Worm (Caenorhabditis elegans) whole organism, young adult: ENCODE results near the gene D2045.5.

Experiments used
- B0035.1 ChIP-seq: sonication (generic microtip); optimal IDR thresholded peaks from 2 replicates; lab custom pipeline; 2016; ENCODE audit warnings: missing genetic modification characterization, mild to moderate bottlenecking, missing compliant biosample characterization, missing genotype, missing genetic modification reagents
- F22D6.2 ChIP-seq: sonication (generic microtip); optimal IDR thresholded peaks from 2 replicates; lab custom pipeline; 2016; ENCODE audit warnings: mild to moderate bottlenecking, missing genetic modification characterization, missing compliant biosample characterization
- F23B12.7 ChIP-seq: sonication (generic microtip); optimal IDR thresholded peaks from 2 replicates; lab custom pipeline; 2017; ENCODE audit warnings: missing genetic modification characterization, mild to moderate bottlenecking, missing compliant biosample characterization, antibody characterized with exemption, moderate library complexity; ENCODE audit not compliant: insufficient read depth
- F39B2.1 ChIP-seq: fragments of 200-800 bp; sonication (Bioruptor generic); IDR thresholded peaks from 2 replicates; pipeline ENCODE4 v1.3.6; 2022; ENCODE audit warnings: missing genetic modification reagents, missing genetic modification characterization, missing compliant biosample characterization
- F49E8.2 ChIP-seq: sonication (generic microtip); optimal IDR thresholded peaks from 3 replicates; lab custom pipeline; 2017; ENCODE audit warnings: missing genetic modification characterization, mild to moderate bottlenecking, missing compliant biosample characterization, antibody characterized with exemption, moderate library complexity; ENCODE audit not compliant: insufficient read depth
- K11D2.4 ChIP-seq: fragments of 200-800 bp; sonication (Bioruptor generic); IDR thresholded peaks from 2 replicates; pipeline ENCODE4 v1.3.6; 2022; ENCODE audit warnings: missing genetic modification reagents, missing genetic modification characterization, missing compliant biosample characterization
- K12H6.12 ChIP-seq: fragments of 200-800 bp; sonication (Bioruptor generic); optimal IDR thresholded peaks from 2 replicates; lab custom pipeline; 2018; ENCODE audit warnings: mild to moderate bottlenecking, missing genetic modification characterization, missing compliant biosample characterization
- Y95B8A.8 ChIP-seq: fragments of 200-800 bp; sonication (Bioruptor generic); IDR thresholded peaks from 2 replicates; pipeline ENCODE4 v1.3.6; 2022; ENCODE audit warnings: missing genetic modification reagents, missing genetic modification characterization, missing compliant biosample characterization
- ama-1 ChIP-seq, 3 experiments: fragments of 150-350 bp in 1 of 3; sonication (generic microtip) in 2 of 3; optimal IDR thresholded peaks; 2 replicates each; lab custom pipeline; 2014 to 2018; ENCODE audit warnings: missing biosample characterization in 2 of 3, missing genetic modification characterization in 2 of 3, missing genetic modification reagents in 2 of 3
- atf-7 ChIP-seq: sonication (generic microtip); optimal IDR thresholded peaks from 2 replicates; lab custom pipeline; 2017; ENCODE audit warnings: mild to moderate bottlenecking, missing genetic modification characterization, missing compliant biosample characterization
- athp-1 ChIP-seq: sonication (generic microtip); optimal IDR thresholded peaks from 2 replicates; lab custom pipeline; 2017; ENCODE audit warnings: mild to moderate bottlenecking, missing genetic modification characterization, missing compliant biosample characterization
- attf-3 ChIP-seq: fragments of 200-800 bp; sonication (Bioruptor generic); conservative IDR thresholded peaks from 2 replicates; pipeline ENCODE4 v1.3.6; 2022; ENCODE audit warnings: missing genetic modification reagents, missing genetic modification characterization, missing compliant biosample characterization
- attf-6 ChIP-seq: fragments of 200-800 bp; sonication (Bioruptor generic); IDR thresholded peaks from 2 replicates; pipeline ENCODE4 v1.3.6; 2022; ENCODE audit warnings: missing genetic modification reagents, missing genetic modification characterization, missing compliant biosample characterization
- bed-1 ChIP-seq: fragments of 200-800 bp; sonication (Bioruptor generic); IDR thresholded peaks from 2 replicates; pipeline ENCODE4 v1.3.6; 2022; ENCODE audit warnings: missing genetic modification reagents, missing genetic modification characterization, missing compliant biosample characterization
- ccch-3 ChIP-seq: fragments of 200-800 bp; sonication (Bioruptor generic); optimal IDR thresholded peaks from 2 replicates; lab custom pipeline; 2018; ENCODE audit warnings: mild to moderate bottlenecking, missing genetic modification characterization, missing compliant biosample characterization
- ceh-40 ChIP-seq: fragments of 200-800 bp; sonication (Bioruptor generic); IDR thresholded peaks from 2 replicates; pipeline ENCODE4 v1.3.6; 2022; ENCODE audit warnings: missing genetic modification characterization, missing compliant biosample characterization
- dox-1 ChIP-seq: fragments of 200-800 bp; sonication (Bioruptor generic); IDR thresholded peaks from 2 replicates; pipeline ENCODE4 v1.3.6; 2022; ENCODE audit warnings: missing genetic modification reagents, missing genetic modification characterization, missing compliant biosample characterization
- ekl-4 ChIP-seq: fragments of 200-800 bp; sonication (Bioruptor generic); IDR thresholded peaks from 2 replicates; pipeline ENCODE4 v1.3.6; 2022; ENCODE audit warnings: missing genetic modification reagents, missing genetic modification characterization, missing compliant biosample characterization
- ets-4 ChIP-seq: fragments of 200-800 bp; sonication (Bioruptor generic); optimal IDR thresholded peaks from 2 replicates; lab custom pipeline; 2018; ENCODE audit warnings: mild to moderate bottlenecking, missing genetic modification characterization, missing compliant biosample characterization
- fkh-3 ChIP-seq: sonication (generic microtip); optimal IDR thresholded peaks from 2 replicates; lab custom pipeline; 2016; ENCODE audit warnings: mild to moderate bottlenecking, missing genetic modification characterization, missing compliant biosample characterization
- him-1 ChIP-seq: sonication (generic microtip); optimal IDR thresholded peaks from 2 replicates; lab custom pipeline; 2016; ENCODE audit warnings: missing genotype, missing genetic modification reagents, missing genetic modification characterization, missing compliant biosample characterization
- hlh-12 ChIP-seq: sonication (generic microtip); optimal IDR thresholded peaks from 2 replicates; lab custom pipeline; 2016; ENCODE audit warnings: missing genetic modification characterization, missing compliant biosample characterization
- hlh-26 ChIP-seq: fragments of 200-800 bp; sonication (Bioruptor generic); conservative IDR thresholded peaks from 2 replicates; pipeline ENCODE4 v1.3.6; 2022; ENCODE audit warnings: missing genetic modification reagents, missing genetic modification characterization, missing compliant biosample characterization
- hmg-20 ChIP-seq: fragments of 200-800 bp; sonication (Bioruptor generic); IDR thresholded peaks from 2 replicates; pipeline ENCODE4 v1.3.6; 2022; ENCODE audit warnings: missing genetic modification reagents, missing genetic modification characterization, missing compliant biosample characterization
- hrde-1 ChIP-seq: sonication (generic microtip); optimal IDR thresholded peaks from 2 replicates; lab custom pipeline; 2016; ENCODE audit warnings: missing genetic modification characterization, mild to moderate bottlenecking, missing compliant biosample characterization, moderate library complexity, missing genotype, missing genetic modification reagents, borderline replicate concordance
- hsf-1 ChIP-seq: fragments of 200-800 bp; sonication (Bioruptor generic); IDR thresholded peaks from 2 replicates; pipeline ENCODE4 v1.3.6; 2022; ENCODE audit warnings: missing genetic modification reagents, missing genetic modification characterization, missing compliant biosample characterization
- lag-1 ChIP-seq: fragments of 200-800 bp; sonication (Bioruptor generic); IDR thresholded peaks from 2 replicates; pipeline ENCODE4 v1.3.6; 2022; ENCODE audit warnings: missing genetic modification reagents, missing genetic modification characterization, missing compliant biosample characterization
- lin-40 ChIP-seq: sonication (generic microtip); optimal IDR thresholded peaks from 2 replicates; lab custom pipeline; 2016; ENCODE audit warnings: missing genetic modification characterization, mild to moderate bottlenecking, missing compliant biosample characterization, missing genotype, missing genetic modification reagents
- lin-54 ChIP-seq: fragments of 200-800 bp; sonication (Bioruptor generic); optimal IDR thresholded peaks from 2 replicates; lab custom pipeline; 2018; ENCODE audit warnings: mild to moderate bottlenecking, missing genetic modification characterization, missing compliant biosample characterization
- lir-1 ChIP-seq: fragments of 200-800 bp; sonication (Bioruptor generic); conservative IDR thresholded peaks from 2 replicates; pipeline ENCODE4 v1.3.6; 2022; ENCODE audit warnings: missing genetic modification reagents, missing genetic modification characterization, missing compliant biosample characterization
- lsy-27 ChIP-seq: sonication (generic microtip); optimal IDR thresholded peaks from 2 replicates; lab custom pipeline; 2017; ENCODE audit warnings: missing genetic modification characterization, mild to moderate bottlenecking, missing compliant biosample characterization, antibody characterized with exemption, missing genotype, borderline replicate concordance; ENCODE audit not compliant: insufficient read depth
- mcd-1 ChIP-seq: fragments of 200-800 bp; sonication (Bioruptor generic); IDR thresholded peaks from 2 replicates; pipeline ENCODE4 v1.3.6; 2022; ENCODE audit warnings: missing genetic modification reagents, missing genetic modification characterization, missing compliant biosample characterization
- pbrm-1 ChIP-seq: fragments of 200-800 bp; sonication (Bioruptor generic); IDR thresholded peaks from 2 replicates; pipeline ENCODE4 v1.3.6; 2022; ENCODE audit warnings: missing genetic modification reagents, missing genetic modification characterization, missing compliant biosample characterization
- pha-4 ChIP-seq: fragments of 150-350 bp; sonication (generic microtip); optimal IDR thresholded peaks from 2 replicates; lab custom pipeline; 2014; ENCODE audit warnings: missing biosample characterization, missing genetic modification reagents, missing genetic modification characterization
- rpc-1 ChIP-seq, 2 experiments: fragments of 150-350 bp in 1 of 2; sonication (generic microtip) in 1 of 2; optimal IDR thresholded peaks; 2 replicates each; lab custom pipeline; 2014 to 2018; ENCODE audit warnings: missing biosample characterization in 1 of 2, missing genetic modification characterization in 1 of 2, missing genetic modification reagents in 1 of 2, missing genotype in 1 of 2
- sdz-38 ChIP-seq: sonication (generic microtip); optimal IDR thresholded peaks from 2 replicates; lab custom pipeline; 2016; ENCODE audit warnings: missing genotype, missing genetic modification characterization, missing compliant biosample characterization
- snpc-1.1 ChIP-seq: sonication (generic microtip); optimal IDR thresholded peaks from 2 replicates; lab custom pipeline; 2017; ENCODE audit warnings: missing genetic modification characterization, mild to moderate bottlenecking, missing compliant biosample characterization, antibody characterized with exemption, moderate library complexity, missing genotype, missing genetic modification reagents; ENCODE audit not compliant: insufficient read depth
- somi-1 ChIP-seq: fragments of 200-800 bp; sonication (Bioruptor generic); optimal IDR thresholded peaks from 2 replicates; lab custom pipeline; 2018; ENCODE audit warnings: mild to moderate bottlenecking, missing genetic modification characterization, missing compliant biosample characterization
- tbx-9 ChIP-seq: sonication (generic microtip); optimal IDR thresholded peaks from 2 replicates; lab custom pipeline; 2016; ENCODE audit warnings: borderline replicate concordance, missing genetic modification characterization, inconsistent platforms, missing compliant biosample characterization
- tlf-1 ChIP-seq: fragments of 200-800 bp; sonication (Bioruptor generic); optimal IDR thresholded peaks from 2 replicates; lab custom pipeline; 2018; ENCODE audit warnings: mild to moderate bottlenecking, missing genetic modification characterization, missing compliant biosample characterization
- unc-62 ChIP-seq: fragments of 150-350 bp; optimal IDR thresholded peaks from 2 replicates; lab custom pipeline; 2014; ENCODE audit warnings: missing biosample characterization, missing genetic modification reagents, missing genetic modification characterization
- zfh-2 ChIP-seq: fragments of 200-800 bp; sonication (Bioruptor generic); conservative IDR thresholded peaks from 2 replicates; pipeline ENCODE4 v1.3.6; 2022; ENCODE audit warnings: missing genetic modification reagents, missing genetic modification characterization, missing compliant biosample characterization
- ztf-22 ChIP-seq: fragments of 200-800 bp; sonication (Bioruptor generic); optimal IDR thresholded peaks from 2 replicates; lab custom pipeline; 2018; ENCODE audit warnings: mild to moderate bottlenecking, missing genetic modification characterization, moderate library complexity, missing compliant biosample characterization
- ztf-25 ChIP-seq: fragments of 200-800 bp; sonication (Bioruptor generic); IDR thresholded peaks from 2 replicates; pipeline ENCODE4 v1.3.6; 2022; ENCODE audit warnings: missing genetic modification reagents, missing genetic modification characterization, missing compliant biosample characterization
- ztf-26 ChIP-seq: sonication (generic microtip); optimal IDR thresholded peaks from 2 replicates; lab custom pipeline; 2017; ENCODE audit warnings: missing genetic modification characterization, missing compliant biosample characterization

The D2045.5 gene

DNA sequence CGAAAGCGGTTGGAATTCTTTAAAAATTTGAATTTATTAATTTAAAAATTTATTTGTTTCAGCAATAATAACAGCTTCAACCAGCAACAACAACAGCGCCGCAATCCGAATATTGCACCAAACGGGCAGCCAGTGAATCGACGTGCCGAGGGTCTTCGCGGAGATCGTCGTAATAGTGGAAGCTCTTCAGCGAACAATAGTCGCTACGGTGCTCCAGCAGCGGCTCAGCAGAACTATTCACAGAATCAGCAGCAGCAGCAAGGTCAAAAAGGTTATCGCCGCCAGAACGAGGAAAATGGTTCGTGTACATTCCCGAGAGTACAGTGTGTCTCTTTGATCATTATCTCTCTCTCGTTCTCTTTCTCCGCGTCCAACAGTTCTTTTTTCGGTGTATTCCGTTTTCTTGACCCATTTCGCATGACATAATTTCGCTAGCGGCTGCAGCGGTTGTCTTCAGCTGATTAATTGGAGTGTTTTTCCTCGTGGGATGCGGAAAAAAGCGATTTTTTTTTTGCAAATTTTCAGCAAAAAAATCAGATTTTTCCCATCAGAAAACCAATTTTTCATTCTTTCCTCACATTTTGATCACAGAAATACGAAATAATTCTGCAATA is 6.4 kb downstream of the D2045.5 start:
- TF ChIP-seq attf-6 (no peak), zfh-2 (GFP tag; lab: Robert Waterston, UW) (peak; percentile 56; the same call in 1 of the 2 replicates), ztf-25 (no peak), ama-1 (optimal IDR thresholded peaks at IDR 0.05; lab: Kevin White, UChicago) (no peak), ama-1 (GFP tag; optimal IDR thresholded peaks at IDR 0.05; lab: Kevin White, UChicago) (no peak), F49E8.2 (tag; lab: Kevin White, UChicago) (no peak), dox-1 (GFP tag; lab: Robert Waterston, UW) (no peak), lir-1 (GFP tag; lab: Robert Waterston, UW) (no peak)

DNA sequence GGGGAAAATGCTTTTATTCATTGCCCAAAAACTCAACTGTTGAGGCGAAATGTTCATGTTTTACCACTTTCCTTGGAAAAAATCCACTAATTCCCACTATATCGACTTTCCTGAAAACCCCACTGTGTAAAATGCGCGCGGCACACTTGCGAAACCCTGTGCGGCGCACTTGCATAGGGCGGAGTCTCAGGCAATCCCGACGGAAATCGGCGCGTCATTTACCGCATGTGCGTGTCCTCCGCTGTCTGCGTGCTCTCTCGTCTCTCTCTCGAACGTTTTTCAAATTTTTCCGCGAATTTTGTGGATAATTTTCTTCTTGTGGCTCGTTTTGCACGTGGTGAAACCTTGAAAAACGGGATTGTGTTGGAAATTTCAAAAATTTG is 8.3 kb downstream of the D2045.5 start, which contains the start of gene atx-2:
TSS of gene atx-2 (plus strand) at position 226 of the 383 bp plus-strand sequence.
- peak; percentile 69; the same call in 1 of the 2 replicates for TF ChIP-seq hsf-1
- TF ChIP-seq ztf-22 (GFP tag; lab: Kevin White, UChicago), result peak; percentile 42
- no peak for TF ChIP-seq lsy-27 (tag; lab: Kevin White, UChicago)
- peak; percentile 61 for TF ChIP-seq ztf-26 (tag; lab: Kevin White, UChicago)
- peak; percentile 74 for TF ChIP-seq lin-40 (tag; lab: Kevin White, UChicago)
- TF ChIP-seq hlh-12, result peak; percentile 15
- TF ChIP-seq lin-54, result peak; percentile 91
- no peak for TF ChIP-seq hlh-26 (GFP tag; lab: Robert Waterston, UW)
- peak; percentile 67 for TF ChIP-seq B0035.1 (tag; lab: Kevin White, UChicago)
- TF ChIP-seq attf-6, result peak; percentile 79
- TF ChIP-seq snpc-1.1 (tag; lab: Kevin White, UChicago), result peak; percentile 71
- no peak for TF ChIP-seq ccch-3 (GFP tag; lab: Kevin White, UChicago)
- peak; percentile 70 for TF ChIP-seq attf-3 (GFP tag; lab: Robert Waterston, UW)
- peak; percentile 88 for TF ChIP-seq hrde-1 (tag; lab: Kevin White, UChicago)
- no peak for TF ChIP-seq pha-4 (tag; lab: Kevin White, UChicago)
- TF ChIP-seq tlf-1 (GFP tag; lab: Kevin White, UChicago), result peak; percentile 82
- TF ChIP-seq sdz-38 (tag; lab: Kevin White, UChicago), result no peak
- TF ChIP-seq tbx-9 (tag; lab: Kevin White, UChicago), result no peak
- peak; percentile 83 for TF ChIP-seq atf-7 (tag; lab: Kevin White, UChicago)
- no peak for TF ChIP-seq him-1 (tag; lab: Kevin White, UChicago)
- TF ChIP-seq hmg-20 (GFP tag; lab: Robert Waterston, UW), result peak; percentile 83
- TF ChIP-seq ets-4 (GFP tag; lab: Kevin White, UChicago), result peak; percentile 88
- no peak for TF ChIP-seq lag-1
- TF ChIP-seq ceh-40 (GFP tag; lab: Robert Waterston, UW), result peak; percentile 54; the same call in 1 of the 2 replicates
- peak; percentile 84 for TF ChIP-seq K12H6.12 (tag; lab: Kevin White, UChicago)
- TF ChIP-seq F22D6.2 (tag; lab: Kevin White, UChicago), result peak; percentile 78
- no peak for TF ChIP-seq F23B12.7 (tag; lab: Kevin White, UChicago)
- TF ChIP-seq F39B2.1, result 0 out of 2 replicates have a peak, but pooled peaks have one; percentile 48
- peak; percentile 66 for TF ChIP-seq somi-1 (GFP tag; lab: Kevin White, UChicago)
- TF ChIP-seq pbrm-1 (GFP tag; lab: Robert Waterston, UW), result peak; percentile 95
- peak; percentile 96 for TF ChIP-seq mcd-1 (GFP tag; lab: Robert Waterston, UW)
- TF ChIP-seq bed-1 (GFP tag; lab: Robert Waterston, UW), result no peak
- TF ChIP-seq fkh-3 (tag; lab: Kevin White, UChicago), result no peak
- no peak for TF ChIP-seq unc-62 (GFP tag; lab: Kevin White, UChicago)
- TF ChIP-seq K11D2.4, result peak; percentile 91
- TF ChIP-seq Y95B8A.8, result peak; percentile 90
- TF ChIP-seq ekl-4, result peak; percentile 84
- peak; percentile 97 for TF ChIP-seq zfh-2 (GFP tag; lab: Robert Waterston, UW)
- TF ChIP-seq rpc-1 (optimal IDR thresholded peaks at IDR 0.05; lab: Kevin White, UChicago), result peak; percentile 57
- no peak for TF ChIP-seq rpc-1 (tag; optimal IDR thresholded peaks at IDR 0.05; lab: Kevin White, UChicago)
- peak; percentile 96 for TF ChIP-seq athp-1 (tag; lab: Kevin White, UChicago)
